Fruit fly (Drosophila melanogaster) whole organism, wandering third instar larva: ENCODE measurements around the gene RpL34b.

ENCODE experiments used
- Abd-B ChIP-seq: fragments of >200 bp; optimal IDR thresholded peaks from 2 replicates; lab custom pipeline; 2017; ENCODE audit warnings: missing biosample characterization, missing genetic modification characterization
- CG32264 ChIP-seq: fragments of 200-800 bp; sonication (Bioruptor generic); optimal IDR thresholded peaks from 2 replicates; lab custom pipeline; 2016; ENCODE audit warnings: missing biosample characterization, missing genetic modification characterization
- CG9705 ChIP-seq: fragments of 200-800 bp; sonication (Bioruptor generic); optimal IDR thresholded peaks from 2 replicates; lab custom pipeline; 2018; ENCODE audit warnings: missing biosample characterization, mild to moderate bottlenecking, missing genetic modification characterization
- Dfd ChIP-seq: fragments of >200 bp; optimal IDR thresholded peaks from 2 replicates; lab custom pipeline; 2017; ENCODE audit warnings: missing biosample characterization, missing genetic modification characterization
- Dif ChIP-seq: fragments of 200-275, 200-300 bp; sonication (Bioruptor generic); optimal IDR thresholded peaks from 2 replicates; lab custom pipeline; 2018; ENCODE audit warnings: missing biosample characterization, missing genetic modification characterization; ENCODE audit not compliant: partially characterized antibody
- GATAd ChIP-seq: sonication (Bioruptor generic); optimal IDR thresholded peaks from 2 replicates; lab custom pipeline; 2016; ENCODE audit warnings: missing biosample characterization, missing genetic modification characterization
- HLH106 ChIP-seq: fragments of 200-800 bp; optimal IDR thresholded peaks from 3 replicates; lab custom pipeline; 2019; ENCODE audit warnings: missing biosample characterization, mild to moderate bottlenecking, missing genetic modification characterization, moderate library complexity
- Hnf4 ChIP-seq: fragments of 200-800 bp; sonication (Bioruptor generic); optimal IDR thresholded peaks from 2 replicates; lab custom pipeline; 2016; ENCODE audit warnings: missing biosample characterization, mild to moderate bottlenecking, missing genetic modification characterization
- Hr78 ChIP-seq: fragments of >200 bp; optimal IDR thresholded peaks from 2 replicates; lab custom pipeline; 2017; ENCODE audit warnings: missing biosample characterization, missing genetic modification characterization
- Hr83 ChIP-seq: fragments of 200-300 bp; sonication (Bioruptor generic); optimal IDR thresholded peaks from 2 replicates; lab custom pipeline; 2016; ENCODE audit warnings: missing biosample characterization, mild to moderate bottlenecking, missing genetic modification characterization, moderate library complexity; ENCODE audit not compliant: poor library complexity, severe bottlenecking
- Jra ChIP-seq: sonication (Bioruptor generic); optimal IDR thresholded peaks from 2 replicates; lab custom pipeline; 2016; ENCODE audit warnings: missing biosample characterization, missing genetic modification characterization
- Mio ChIP-seq: sonication (Bioruptor generic); optimal IDR thresholded peaks from 2 replicates; lab custom pipeline; 2016; ENCODE audit warnings: missing biosample characterization, missing genetic modification characterization
- Myc ChIP-seq: fragments of >200 bp; optimal IDR thresholded peaks from 2 replicates; lab custom pipeline; 2017
- N ChIP-seq: fragments of >200 bp; optimal IDR thresholded peaks from 2 replicates; lab custom pipeline; 2018; ENCODE audit warnings: missing biosample characterization, missing external identifiers, missing genetic modification characterization
- OdsH ChIP-seq: fragments of 200-800 bp; sonication (Bioruptor generic); optimal IDR thresholded peaks from 2 replicates; lab custom pipeline; 2016; ENCODE audit warnings: missing biosample characterization, mild to moderate bottlenecking, missing genetic modification characterization
- Rel ChIP-seq, 2 experiments: fragments of 200-800 bp; sonication (Bioruptor generic) in 1 of 2; optimal IDR thresholded peaks; 2 replicates in 1 of 2; 3 replicates in 1 of 2; lab custom pipeline; 2016 to 2019; ENCODE audit warnings: mild to moderate bottlenecking in 2 of 2, missing biosample characterization in 2 of 2, missing genetic modification characterization in 2 of 2, moderate library complexity in 1 of 2
- Sp1 ChIP-seq: fragments of 200-800 bp; sonication (Bioruptor generic); optimal IDR thresholded peaks from 3 replicates; lab custom pipeline; 2019; ENCODE audit warnings: missing biosample characterization, mild to moderate bottlenecking, missing genetic modification characterization, moderate library complexity
- br ChIP-seq: fragments of 200-800 bp; sonication (Bioruptor generic); optimal IDR thresholded peaks from 2 replicates; lab custom pipeline; 2016; ENCODE audit warnings: missing biosample characterization, missing genetic modification characterization
- brk ChIP-seq: fragments of 200-800 bp; sonication (Bioruptor generic); optimal IDR thresholded peaks from 2 replicates; lab custom pipeline; 2016; ENCODE audit warnings: missing biosample characterization, mild to moderate bottlenecking, missing genetic modification characterization
- dl ChIP-seq, 2 experiments: fragments of 175-275, 200-275 bp in 1 of 2; fragments of 200-275 bp in 1 of 2; sonication (Bioruptor generic); optimal IDR thresholded peaks; lab custom pipeline; 2018; ENCODE audit warnings: mild to moderate bottlenecking in 2 of 2, missing biosample characterization in 2 of 2, missing genetic modification characterization in 2 of 2, moderate library complexity in 2 of 2; ENCODE audit not compliant: partially characterized antibody in 2 of 2, insufficient read depth in 1 of 2
- dmrt93B ChIP-seq: fragments of 200-800 bp; sonication (Bioruptor generic); optimal IDR thresholded peaks from 2 replicates; lab custom pipeline; 2018; ENCODE audit warnings: missing biosample characterization, mild to moderate bottlenecking, missing genetic modification characterization
- dsf ChIP-seq: sonication (Bioruptor generic); optimal IDR thresholded peaks from 2 replicates; lab custom pipeline; 2016; ENCODE audit warnings: missing biosample characterization, missing genetic modification characterization, borderline replicate concordance
- ey ChIP-seq: fragments of 200-800 bp; sonication (Bioruptor generic); optimal IDR thresholded peaks from 2 replicates; lab custom pipeline; 2016; ENCODE audit warnings: missing biosample characterization, missing genetic modification characterization
- foxo ChIP-seq, 2 experiments: fragments of 200-800 bp; sonication (Bioruptor generic); optimal IDR thresholded peaks; 2 replicates in 1 of 2; 3 replicates in 1 of 2; lab custom pipeline; 2016 to 2017; ENCODE audit warnings: missing biosample characterization in 2 of 2, missing genetic modification characterization in 2 of 2
- fru ChIP-seq: fragments of 200-800 bp; sonication (Bioruptor generic); optimal IDR thresholded peaks from 3 replicates; lab custom pipeline; 2016; ENCODE audit warnings: missing biosample characterization, mild to moderate bottlenecking, missing genetic modification characterization
- h ChIP-seq: fragments of 200-800 bp; sonication (Bioruptor generic); optimal IDR thresholded peaks from 3 replicates; lab custom pipeline; 2016; ENCODE audit warnings: missing biosample characterization, mild to moderate bottlenecking, missing genetic modification characterization
- jim ChIP-seq: fragments of 175-275, 200-325 bp; sonication (Bioruptor generic); optimal IDR thresholded peaks from 2 replicates; lab custom pipeline; 2016; ENCODE audit warnings: missing biosample characterization, mild to moderate bottlenecking, missing genetic modification characterization
- lola ChIP-seq: fragments of >200 bp; optimal IDR thresholded peaks from 2 replicates; lab custom pipeline; 2017; ENCODE audit warnings: missing biosample characterization, missing genetic modification characterization
- pan ChIP-seq: fragments of >200 bp; optimal IDR thresholded peaks from 2 replicates; lab custom pipeline; 2017
- psq ChIP-seq: fragments of 200-800 bp; sonication (Bioruptor generic); optimal IDR thresholded peaks from 3 replicates; lab custom pipeline; 2017; ENCODE audit warnings: missing biosample characterization, mild to moderate bottlenecking, missing genetic modification characterization, moderate library complexity
- rgr ChIP-seq: fragments of 200-800 bp; sonication (Bioruptor generic); optimal IDR thresholded peaks from 3 replicates; lab custom pipeline; 2016; ENCODE audit warnings: missing biosample characterization, mild to moderate bottlenecking, missing genetic modification characterization
- sage ChIP-seq: fragments of 200-800 bp; sonication (Bioruptor generic); optimal IDR thresholded peaks from 2 replicates; lab custom pipeline; 2016; ENCODE audit warnings: missing biosample characterization, mild to moderate bottlenecking, missing genetic modification characterization
- sv ChIP-seq: fragments of 200-800 bp; sonication (Bioruptor generic); optimal IDR thresholded peaks from 3 replicates; lab custom pipeline; 2016; ENCODE audit warnings: missing biosample characterization, missing genetic modification characterization
- tai ChIP-seq: sonication (Bioruptor generic); optimal IDR thresholded peaks from 2 replicates; lab custom pipeline; 2016; ENCODE audit warnings: missing biosample characterization, missing genetic modification characterization
- usp ChIP-seq: fragments of >200 bp; optimal IDR thresholded peaks from 2 replicates; lab custom pipeline; 2017; ENCODE audit warnings: missing biosample characterization, missing genetic modification characterization
- woc ChIP-seq: sonication (Bioruptor generic); optimal IDR thresholded peaks from 2 replicates; lab custom pipeline; 2016; ENCODE audit warnings: missing biosample characterization, mild to moderate bottlenecking, missing genetic modification characterization

Gene RpL34b

DNA sequence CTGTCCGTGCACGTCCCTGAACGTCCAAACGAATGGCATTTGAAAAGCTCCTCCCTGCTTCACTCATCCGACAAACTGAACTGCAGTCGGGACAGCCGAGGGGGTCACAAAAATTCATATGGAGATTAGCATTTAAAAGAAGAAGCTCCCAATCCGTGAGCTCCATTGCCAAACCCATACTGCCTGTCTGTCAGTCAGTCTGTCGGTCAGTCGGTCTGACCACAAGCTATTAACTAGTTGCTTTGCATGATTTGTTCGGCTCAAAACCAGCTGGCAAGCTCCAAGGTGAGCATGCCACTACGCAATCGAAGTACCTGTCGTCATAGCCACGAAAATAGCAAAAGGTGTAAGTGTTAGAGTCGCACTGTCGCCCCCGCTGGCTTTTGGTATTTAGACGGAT is 32.7 kb upstream of the RpL34b start:
- TF ChIP-seq fru (GFP tag; lab: Kevin White, UChicago) = no peak
- TF ChIP-seq brk (GFP tag; lab: Kevin White, UChicago) = no peak
- TF ChIP-seq tai (GFP tag; lab: Kevin White, UChicago) = no peak
- no peak for TF ChIP-seq Hnf4 (GFP tag; lab: Kevin White, UChicago)
- TF ChIP-seq psq (GFP tag; lab: Kevin White, UChicago) = no peak
- TF ChIP-seq br (GFP tag; lab: Kevin White, UChicago) = no peak
- no peak for TF ChIP-seq foxo (GFP tag; optimal IDR thresholded peaks at IDR 0.05; lab: Kevin White, UChicago)
- TF ChIP-seq Hr78 (GFP tag; lab: Kevin White, UChicago) = no peak
- TF ChIP-seq HLH106 (tag; lab: Kevin White, UChicago) = no peak
- no peak for TF ChIP-seq dl (GFP tag; optimal IDR thresholded peaks at IDR 0.05; lab: Kevin White, UChicago; ENCODE audit: insufficient read depth in 1 of 2, partially characterized antibody in 2 of 2)
- TF ChIP-seq dsf (GFP tag; lab: Kevin White, UChicago) = no peak

DNA sequence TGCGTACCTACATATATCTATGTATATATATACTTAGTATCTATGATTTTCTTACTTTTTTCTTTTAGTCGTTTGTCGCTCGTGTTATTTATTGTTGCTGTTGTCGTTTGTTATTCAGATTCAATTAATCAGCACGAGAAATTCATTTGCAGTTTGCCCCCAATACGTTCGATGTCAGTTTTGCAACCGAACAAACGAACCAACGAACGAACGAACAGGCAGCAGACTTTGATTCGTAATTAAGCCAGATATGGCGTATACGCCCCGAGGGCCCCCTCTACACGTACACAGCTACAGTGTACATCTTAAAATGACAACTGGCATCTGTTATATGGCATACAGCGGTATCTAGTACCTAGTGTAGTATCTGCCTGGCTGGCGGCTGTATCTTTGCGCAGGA is 32.2 kb upstream of the RpL34b start:
- TF ChIP-seq psq (GFP tag; lab: Kevin White, UChicago) (no peak), dl (GFP tag; optimal IDR thresholded peaks at IDR 0.05; lab: Kevin White, UChicago; ENCODE audit: insufficient read depth in 1 of 2, partially characterized antibody in 2 of 2) (no peak), CG32264 (GFP tag; lab: Kevin White, UChicago) (no peak), jim (GFP tag; lab: Kevin White, UChicago) (no peak), dsf (GFP tag; lab: Kevin White, UChicago) (no peak), Hnf4 (GFP tag; lab: Kevin White, UChicago) (no peak), brk (GFP tag; lab: Kevin White, UChicago) (no peak), fru (GFP tag; lab: Kevin White, UChicago) (no peak), Jra (GFP tag; lab: Kevin White, UChicago) (no peak), br (GFP tag; lab: Kevin White, UChicago) (no peak), lola (GFP tag; lab: Kevin White, UChicago) (no peak), rgr (GFP tag; lab: Kevin White, UChicago) (no peak), Hr83 (GFP tag; lab: Kevin White, UChicago) (no peak), h (GFP tag; lab: Kevin White, UChicago) (no peak), Sp1 (no peak)

DNA sequence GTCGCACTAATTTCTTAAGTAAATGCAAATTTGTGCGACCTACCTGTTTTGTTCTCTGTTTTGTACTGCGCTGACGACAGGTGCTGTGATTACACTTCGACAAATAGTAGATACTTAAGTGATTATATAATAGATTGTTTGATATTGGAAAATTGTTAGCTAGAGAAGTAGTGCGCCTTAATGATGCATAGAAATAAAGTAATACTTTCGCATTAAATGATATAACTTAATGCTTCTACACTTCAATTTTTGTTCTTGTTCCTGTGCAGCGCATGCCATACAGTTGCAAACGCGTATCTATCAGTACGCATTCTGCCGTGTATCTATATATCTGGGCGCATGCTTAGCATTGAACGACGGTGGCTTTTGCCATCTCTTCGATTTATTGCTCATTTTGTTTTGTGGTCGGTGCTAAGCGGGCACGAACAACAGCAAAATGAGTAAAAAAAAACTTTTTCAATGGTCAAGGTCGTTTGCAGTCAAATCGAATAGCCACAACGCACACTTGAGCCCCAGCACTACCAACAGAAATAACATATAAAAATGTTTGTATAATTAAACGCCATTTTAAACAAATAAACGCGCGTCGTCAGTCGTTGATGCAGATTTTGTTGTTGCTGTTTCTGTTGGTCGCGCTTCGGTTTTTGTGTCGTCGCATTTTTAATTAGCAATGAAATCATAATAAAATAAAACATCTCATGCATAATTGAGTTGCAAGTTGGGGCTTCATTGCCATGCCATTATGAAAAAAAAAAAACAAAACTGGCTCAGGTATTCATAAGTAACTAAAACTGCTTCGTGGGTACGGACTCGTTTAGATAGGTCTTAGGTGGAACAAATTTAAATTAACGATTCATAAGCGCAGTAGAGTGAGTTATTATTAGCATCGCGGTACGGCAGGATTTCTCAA is 29.6 kb upstream of the RpL34b start:
- TF ChIP-seq Hr83 (GFP tag; lab: Kevin White, UChicago) (no peak), rgr (GFP tag; lab: Kevin White, UChicago) (peak; percentile 30), Rel (GFP tag; optimal IDR thresholded peaks at IDR 0.05; lab: Kevin White, UChicago) (no peak), Rel (tag; optimal IDR thresholded peaks at IDR 0.05; lab: Kevin White, UChicago) (no peak), fru (GFP tag; lab: Kevin White, UChicago) (peak; percentile 47), ey (GFP tag; lab: Kevin White, UChicago) (peak; percentile 40), Abd-B (GFP tag; lab: Kevin White, UChicago) (no peak), psq (GFP tag; lab: Kevin White, UChicago) (peak; percentile 3), foxo (GFP tag; optimal IDR thresholded peaks at IDR 0.05; lab: Kevin White, UChicago) (peak in 1 of 2 experiments; percentile 50), Dif (no peak), OdsH (GFP tag; lab: Kevin White, UChicago) (peak; percentile 36), Hnf4 (GFP tag; lab: Kevin White, UChicago) (no peak), sv (GFP tag; lab: Kevin White, UChicago) (peak; percentile 1)

DNA sequence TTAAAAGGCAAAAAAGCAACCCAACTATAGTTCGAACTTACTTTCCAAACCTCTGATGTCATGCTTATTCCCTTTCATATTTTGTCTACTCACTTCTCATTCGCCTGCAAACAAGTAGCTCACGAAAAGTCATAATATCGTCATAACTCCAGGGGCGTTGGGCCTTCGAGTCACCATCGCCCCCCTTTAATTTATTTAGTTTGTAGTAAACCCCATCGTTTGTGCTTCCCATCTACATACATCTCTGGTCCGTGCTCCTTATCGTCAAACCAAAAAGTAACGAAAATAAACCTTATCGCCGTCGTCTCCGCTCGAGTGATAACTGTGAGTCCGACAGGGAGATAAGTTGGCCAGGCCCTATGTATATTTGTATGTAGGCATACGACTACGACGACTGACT is 28.0 kb upstream of the RpL34b start:
- TF ChIP-seq HLH106 (tag; lab: Kevin White, UChicago) (peak; percentile 70), psq (GFP tag; lab: Kevin White, UChicago) (peak; percentile 84), Jra (GFP tag; lab: Kevin White, UChicago) (peak; percentile 12), Rel (GFP tag; optimal IDR thresholded peaks at IDR 0.05; lab: Kevin White, UChicago) (peak; percentile 58), Rel (tag; optimal IDR thresholded peaks at IDR 0.05; lab: Kevin White, UChicago) (peak; percentile 97), Hr78 (GFP tag; lab: Kevin White, UChicago) (no peak), Mio (GFP tag; lab: Kevin White, UChicago) (peak; percentile 55), Dif (no peak), GATAd (GFP tag; lab: Kevin White, UChicago) (no peak), N (GFP tag; lab: Kevin White, UChicago) (no peak), rgr (GFP tag; lab: Kevin White, UChicago) (peak; percentile 91), br (GFP tag; lab: Kevin White, UChicago) (peak; percentile 85), brk (GFP tag; lab: Kevin White, UChicago) (peak; percentile 80), dmrt93B (peak; percentile 46), dsf (GFP tag; lab: Kevin White, UChicago) (no peak), Sp1 (peak; percentile 74), Dfd (no peak), Myc (no peak), dl (GFP tag; optimal IDR thresholded peaks at IDR 0.05; lab: Kevin White, UChicago; ENCODE audit: insufficient read depth in 1 of 2, partially characterized antibody in 2 of 2) (no peak), sv (GFP tag; lab: Kevin White, UChicago) (peak; percentile 42), Hr83 (GFP tag; lab: Kevin White, UChicago) (peak; percentile 88), CG9705 (GFP tag; lab: Kevin White, UChicago) (peak; percentile 57), woc (GFP tag; lab: Kevin White, UChicago) (peak; percentile 77), tai (GFP tag; lab: Kevin White, UChicago) (peak; percentile 66), usp (no peak), h (GFP tag; lab: Kevin White, UChicago) (peak; percentile 89), Abd-B (GFP tag; lab: Kevin White, UChicago) (no peak), pan (no peak), sage (peak; percentile 71)
